Fruit fly (Drosophila melanogaster) whole organism, adult: ENCODE data around the gene CG9018.

ENCODE experiments used
- CG11617 ChIP-seq: fragments of 200-800 bp; sonication (Bioruptor generic); optimal IDR thresholded peaks from 2 replicates; lab custom pipeline; 2017; ENCODE audit warnings: mild to moderate bottlenecking, missing biosample characterization, missing genetic modification reagents, missing genetic modification characterization
- CG12768 ChIP-seq: fragments of 200-800 bp; sonication (Bioruptor generic); optimal IDR thresholded peaks from 2 replicates; lab custom pipeline; 2017; ENCODE audit warnings: missing biosample characterization, missing genetic modification characterization, mild to moderate bottlenecking, moderate library complexity, missing genetic modification reagents
- CG14711 ChIP-seq: fragments of 200-800 bp; sonication (Bioruptor generic); optimal IDR thresholded peaks from 2 replicates; lab custom pipeline; 2018; ENCODE audit warnings: missing biosample characterization, mild to moderate bottlenecking, missing genetic modification characterization, moderate library complexity
- CG1620 ChIP-seq: fragments of 200-800 bp; sonication (Bioruptor generic); optimal IDR thresholded peaks from 2 replicates; lab custom pipeline; 2016; ENCODE audit warnings: missing biosample characterization, missing genetic modification characterization
- CG33017 ChIP-seq: fragments of 200-800 bp; sonication (Bioruptor generic); optimal IDR thresholded peaks from 2 replicates; lab custom pipeline; 2018; ENCODE audit warnings: missing biosample characterization, mild to moderate bottlenecking, missing genetic modification characterization, moderate library complexity
- CG5204 ChIP-seq: fragments of 200-800 bp; sonication (Bioruptor generic); optimal IDR thresholded peaks from 2 replicates; lab custom pipeline; 2016; ENCODE audit warnings: missing biosample characterization, missing genetic modification characterization
- CG7045 ChIP-seq: fragments of 200-800 bp; sonication (Bioruptor generic); optimal IDR thresholded peaks from 2 replicates; lab custom pipeline; 2017; ENCODE audit warnings: missing biosample characterization, mild to moderate bottlenecking, missing genetic modification characterization
- CG7101 ChIP-seq: fragments of 200-800 bp; sonication (Bioruptor generic); optimal IDR thresholded peaks from 2 replicates; lab custom pipeline; 2018; ENCODE audit warnings: missing biosample characterization, mild to moderate bottlenecking, missing genetic modification characterization, moderate library complexity
- Clk ChIP-seq: fragments of 200-800 bp; sonication (Bioruptor generic); optimal IDR thresholded peaks from 2 replicates; lab custom pipeline; 2017; ENCODE audit warnings: missing biosample characterization, missing genetic modification characterization
- Crg-1 ChIP-seq: fragments of 200-800 bp; sonication (Bioruptor generic); optimal IDR thresholded peaks from 2 replicates; lab custom pipeline; 2016; ENCODE audit warnings: missing biosample characterization, missing genetic modification characterization
- Hr96 ChIP-seq: fragments of 200-800 bp; sonication (Bioruptor generic); optimal IDR thresholded peaks from 2 replicates; lab custom pipeline; 2016; ENCODE audit warnings: missing biosample characterization, missing genetic modification characterization
- Mnt ChIP-seq: fragments of 200-800 bp; sonication (Bioruptor generic); optimal IDR thresholded peaks from 2 replicates; lab custom pipeline; 2016; ENCODE audit warnings: missing biosample characterization, mild to moderate bottlenecking, missing genetic modification characterization
- bab1 ChIP-seq: fragments of 200-800 bp; sonication (Bioruptor generic); optimal IDR thresholded peaks from 3 replicates; lab custom pipeline; 2019; ENCODE audit warnings: missing biosample characterization, mild to moderate bottlenecking, missing genetic modification characterization, moderate library complexity
- cic ChIP-seq: fragments of 200-800 bp; sonication (Bioruptor generic); optimal IDR thresholded peaks from 2 replicates; lab custom pipeline; 2017; ENCODE audit warnings: missing biosample characterization, mild to moderate bottlenecking, missing genetic modification characterization, moderate library complexity
- cnc ChIP-seq, 2 experiments: fragments of >200 bp; optimal IDR thresholded peaks; 2 replicates each; lab custom pipeline; 2017
- kay ChIP-seq: fragments of 200-800 bp; sonication (Bioruptor generic); peaks from one replicate; lab custom pipeline; 2016; ENCODE audit warnings: missing biosample characterization, missing genetic modification characterization, borderline replicate concordance
- ovo ChIP-seq: fragments of 200-800 bp; sonication (Bioruptor generic); optimal IDR thresholded peaks from 2 replicates; lab custom pipeline; 2016; ENCODE audit warnings: missing biosample characterization, missing genetic modification characterization
- pad ChIP-seq: fragments of 200-800 bp; sonication (Bioruptor generic); optimal IDR thresholded peaks from 3 replicates; lab custom pipeline; 2017; ENCODE audit warnings: missing biosample characterization, missing genetic modification characterization, mild to moderate bottlenecking, moderate library complexity, missing genetic modification reagents
- tj ChIP-seq: fragments of 200-800 bp; sonication (Bioruptor generic); optimal IDR thresholded peaks from 3 replicates; lab custom pipeline; 2017; ENCODE audit warnings: missing biosample characterization, mild to moderate bottlenecking, missing genetic modification characterization, moderate library complexity
- toe ChIP-seq: fragments of 200-800 bp; sonication (Bioruptor generic); optimal IDR thresholded peaks from 2 replicates; lab custom pipeline; 2016; ENCODE audit warnings: missing biosample characterization, missing genetic modification characterization

The CG9018 gene

DNA sequence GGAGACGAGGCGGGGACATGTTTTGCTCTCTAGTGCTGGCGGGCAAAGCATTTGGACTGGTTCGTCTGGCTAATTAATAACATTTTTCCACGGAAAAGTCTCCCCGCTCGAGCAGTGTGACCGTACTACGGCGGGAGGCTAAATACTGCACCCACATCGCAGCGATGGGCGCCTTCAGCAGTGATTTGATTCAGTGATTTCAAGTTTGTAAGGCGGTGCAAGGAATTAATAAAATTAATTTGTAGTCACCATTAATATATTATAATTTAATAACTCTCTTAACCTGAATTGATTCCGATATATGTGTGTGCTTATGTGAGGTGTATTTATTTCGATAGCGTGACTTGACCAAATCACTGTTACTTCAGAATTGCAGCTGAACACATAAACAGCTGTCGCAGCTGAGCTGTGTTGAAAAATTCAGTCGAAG is 25.7 kb upstream of the CG9018 start, which contains the start of the genes oxt and CG13807:
oxt (minus strand) TSS at position 150 of the 430 bp plus-strand sequence.
CG13807 (plus strand) TSS at position 405 of the 430 bp plus-strand sequence.
- TF ChIP-seq CG1620 (GFP tag; lab: Kevin White, UChicago) (peak; percentile 80), CG5204 (peak; percentile 77), tj (GFP tag; lab: Kevin White, UChicago) (peak; percentile 70), Hr96 (GFP tag; lab: Kevin White, UChicago) (peak; percentile 72), bab1 (GFP tag; lab: Kevin White, UChicago) (peak; percentile 96), cnc (optimal IDR thresholded peaks at IDR 0.05; lab: Kevin White, UChicago) (no peak), CG12768 (GFP tag; lab: Kevin White, UChicago) (peak; percentile 72), kay (GFP tag; lab: Kevin White, UChicago) (no peak), Crg-1 (GFP tag; lab: Kevin White, UChicago) (peak; percentile 79), CG7045 (GFP tag; lab: Kevin White, UChicago) (peak; percentile 86), CG33017 (tag; lab: Kevin White, UChicago) (peak; percentile 78), pad (peak; percentile 71), Mnt (peak; percentile 78), ovo (GFP tag; lab: Kevin White, UChicago) (peak; percentile 62), CG14711 (peak; percentile 79), Clk (GFP tag; lab: Kevin White, UChicago) (no peak), CG7101 (peak; percentile 90), toe (GFP tag; lab: Kevin White, UChicago) (peak; percentile 72), CG11617 (GFP tag; lab: Kevin White, UChicago) (peak; percentile 89), cic (GFP tag; lab: Kevin White, UChicago) (peak; percentile 17)

DNA sequence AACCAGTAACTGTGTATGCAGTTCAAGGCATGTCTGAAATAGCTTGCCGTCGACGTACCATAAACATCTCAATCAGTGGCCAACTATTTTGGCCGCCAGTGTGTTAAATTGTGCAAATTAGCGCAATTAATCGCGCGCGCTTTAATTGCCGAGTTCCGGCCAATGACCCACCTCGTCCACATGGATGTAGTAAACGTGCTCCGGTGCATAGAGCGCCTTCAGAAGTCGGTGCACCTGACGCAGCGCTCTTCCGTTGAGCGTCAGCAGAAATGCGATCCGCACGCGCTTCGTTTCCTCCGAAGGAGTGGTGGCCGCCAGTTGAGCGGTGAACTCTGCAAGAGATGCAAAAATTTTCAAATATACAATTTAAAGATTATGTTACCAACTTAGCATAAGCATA is 24.4 kb upstream of the CG9018 start:
- no peak for TF ChIP-seq cnc (optimal IDR thresholded peaks at IDR 0.05; lab: Kevin White, UChicago)
- peak; percentile 99 for TF ChIP-seq tj (GFP tag; lab: Kevin White, UChicago)
- TF ChIP-seq bab1 (GFP tag; lab: Kevin White, UChicago), result peak; percentile 53
- peak; percentile 36 for TF ChIP-seq Mnt
- TF ChIP-seq pad, result no peak

DNA sequence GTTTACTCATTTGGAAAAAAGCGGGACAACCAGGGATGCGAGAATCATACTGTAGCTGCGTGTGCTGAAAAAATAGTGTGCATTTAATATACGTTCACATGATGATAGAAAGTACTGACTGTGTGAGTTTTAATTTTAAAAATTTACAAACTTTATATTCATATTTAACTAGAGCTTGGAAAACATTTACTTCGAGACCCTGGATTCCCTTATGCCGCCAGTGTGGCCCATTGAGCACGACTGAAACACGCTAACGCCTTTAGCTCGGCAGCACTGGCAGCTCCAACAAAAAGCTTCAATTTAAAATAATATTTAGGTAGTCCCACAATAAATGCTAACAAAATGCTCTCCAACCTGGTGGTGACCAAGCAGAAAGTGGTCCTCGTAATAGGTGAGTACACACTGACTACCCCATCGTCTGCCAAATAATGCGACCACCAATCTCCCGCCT is 20.6 kb upstream of the CG9018 start, which contains the start of the genes CG1275 and Elp5:
CG1275 (minus strand) TSS at position 12 of the 451 bp plus-strand sequence.
Elp5 (plus strand) TSS at position 45 of the 451 bp plus-strand sequence.
- peak; percentile 97 for TF ChIP-seq CG5204
- no peak for TF ChIP-seq kay (GFP tag; lab: Kevin White, UChicago)
- peak; percentile 95 for TF ChIP-seq CG12768 (GFP tag; lab: Kevin White, UChicago)
- peak; percentile 96 for TF ChIP-seq CG7045 (GFP tag; lab: Kevin White, UChicago)
- TF ChIP-seq CG14711, result peak; percentile 93
- peak; percentile 100 for TF ChIP-seq bab1 (GFP tag; lab: Kevin White, UChicago)
- peak; percentile 93 for TF ChIP-seq tj (GFP tag; lab: Kevin White, UChicago)
- peak; percentile 98 for TF ChIP-seq Crg-1 (GFP tag; lab: Kevin White, UChicago)
- peak; percentile 98 for TF ChIP-seq CG33017 (tag; lab: Kevin White, UChicago)
- TF ChIP-seq CG1620 (GFP tag; lab: Kevin White, UChicago), result peak; percentile 99
- TF ChIP-seq Hr96 (GFP tag; lab: Kevin White, UChicago), result peak; percentile 94
- peak; percentile 99 for TF ChIP-seq CG7101
- peak; percentile 98 for TF ChIP-seq toe (GFP tag; lab: Kevin White, UChicago)
- peak; percentile 97 for TF ChIP-seq ovo (GFP tag; lab: Kevin White, UChicago)
- TF ChIP-seq pad, result peak; percentile 87
- peak; percentile 90 for TF ChIP-seq cic (GFP tag; lab: Kevin White, UChicago)
- TF ChIP-seq cnc (optimal IDR thresholded peaks at IDR 0.05; lab: Kevin White, UChicago), result no peak
- peak; percentile 97 for TF ChIP-seq CG11617 (GFP tag; lab: Kevin White, UChicago)
- peak; percentile 93 for TF ChIP-seq Mnt
- TF ChIP-seq Clk (GFP tag; lab: Kevin White, UChicago), result peak; percentile 94

DNA sequence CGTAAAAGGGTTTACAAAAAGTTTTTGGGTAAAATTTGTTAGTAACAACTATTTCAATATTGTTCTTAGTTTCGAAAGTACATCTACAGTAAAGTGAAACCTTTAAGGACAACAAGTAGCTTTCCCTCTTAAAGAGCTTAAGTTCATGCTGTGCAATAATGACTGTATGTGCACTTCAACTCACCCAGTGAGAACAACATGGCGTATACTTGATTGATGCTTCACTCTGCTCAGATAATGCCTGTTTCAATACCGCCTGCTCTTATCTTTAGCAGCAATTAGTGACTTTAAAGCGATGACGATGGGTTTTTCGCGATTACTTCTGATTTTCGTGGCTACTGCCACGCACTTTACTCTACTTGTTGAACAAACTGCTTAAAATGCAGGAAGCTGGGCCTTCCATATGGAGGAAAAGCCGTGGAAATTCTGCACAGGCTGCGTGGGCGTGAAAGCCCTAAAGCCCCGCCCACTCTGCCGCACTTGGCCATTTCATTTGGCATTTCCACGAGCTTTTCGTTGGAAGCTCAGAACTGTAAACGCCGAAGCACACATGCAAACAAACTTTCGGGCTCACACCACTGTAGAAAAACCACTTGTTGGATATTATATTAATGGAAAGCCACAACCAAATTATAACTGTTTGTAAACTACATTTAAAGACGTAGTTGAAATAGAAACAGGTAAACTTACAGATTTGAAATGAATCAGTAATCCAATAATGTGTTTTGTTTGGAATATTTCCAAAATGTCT is 19.7 kb upstream of the CG9018 start:
- TF ChIP-seq CG7101 (no peak), Clk (GFP tag; lab: Kevin White, UChicago) (no peak), pad (no peak), CG14711 (no peak), cnc (optimal IDR thresholded peaks at IDR 0.05; lab: Kevin White, UChicago) (peak in 1 of 2 experiments; percentile 47)

DNA sequence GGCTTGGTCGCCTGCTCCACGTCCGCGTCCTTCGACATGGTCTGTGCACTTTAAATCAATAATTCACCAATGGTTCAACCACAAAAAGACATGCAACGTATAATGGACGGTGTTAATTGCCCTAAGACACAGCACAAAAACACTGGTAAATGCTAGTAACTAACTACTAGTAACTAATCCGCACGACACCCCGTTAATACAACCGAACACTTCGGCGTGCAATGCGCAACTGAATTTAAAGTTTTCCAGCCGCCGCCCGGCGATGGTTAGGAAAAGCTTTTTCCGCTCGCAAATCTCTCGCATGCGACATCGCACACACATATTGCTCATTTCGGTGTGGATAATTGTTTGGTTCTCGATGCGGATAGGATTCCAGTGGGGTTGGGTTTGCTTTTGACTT is 18.9 kb upstream of the CG9018 start:
- TF ChIP-seq Hr96 (GFP tag; lab: Kevin White, UChicago) (no peak), cic (GFP tag; lab: Kevin White, UChicago) (peak; percentile 12), CG1620 (GFP tag; lab: Kevin White, UChicago) (no peak), kay (GFP tag; lab: Kevin White, UChicago) (no peak), CG7101 (no peak), cnc (optimal IDR thresholded peaks at IDR 0.05; lab: Kevin White, UChicago) (no peak), CG11617 (GFP tag; lab: Kevin White, UChicago) (no peak), ovo (GFP tag; lab: Kevin White, UChicago) (no peak), Clk (GFP tag; lab: Kevin White, UChicago) (no peak), CG7045 (GFP tag; lab: Kevin White, UChicago) (no peak), CG12768 (GFP tag; lab: Kevin White, UChicago) (peak; percentile 25), pad (no peak), tj (GFP tag; lab: Kevin White, UChicago) (no peak), CG33017 (tag; lab: Kevin White, UChicago) (peak; percentile 37), CG5204 (no peak), Crg-1 (GFP tag; lab: Kevin White, UChicago) (no peak), Mnt (no peak), CG14711 (no peak), toe (GFP tag; lab: Kevin White, UChicago) (no peak), bab1 (GFP tag; lab: Kevin White, UChicago) (peak; percentile 15)
